Worm (Caenorhabditis elegans) whole organism, L2 larva: Measurements from ENCODE around the gene pxd-1.

Experiments
- R02D3.7 ChIP-seq: fragments of 150-350 bp; optimal IDR thresholded peaks from 2 replicates; lab custom pipeline; 2014; ENCODE audit warnings: missing biosample characterization, missing genetic modification characterization
- ama-1 ChIP-seq: fragments of 150-350 bp; optimal IDR thresholded peaks from 2 replicates; lab custom pipeline; 2018; ENCODE audit warnings: inconsistent platforms
- dmd-4 ChIP-seq: sonication (generic microtip); optimal IDR thresholded peaks from 2 replicates; lab custom pipeline; 2017; ENCODE audit warnings: missing biosample characterization, missing genetic modification characterization
- nhr-12 ChIP-seq: fragments of 150-350 bp; optimal IDR thresholded peaks from 2 replicates; lab custom pipeline; 2014; ENCODE audit warnings: missing biosample characterization, missing genetic modification characterization
- nhr-237 ChIP-seq: fragments of 150-350 bp; optimal IDR thresholded peaks from 2 replicates; lab custom pipeline; 2014; ENCODE audit warnings: missing biosample characterization, missing genetic modification characterization
- nhr-25 ChIP-seq: fragments of 150-350 bp; sonication (generic microtip); optimal IDR thresholded peaks from 3 replicates; lab custom pipeline; 2014; ENCODE audit warnings: missing biosample characterization, missing genetic modification characterization
- nhr-6 ChIP-seq: fragments of 150-350 bp; optimal IDR thresholded peaks from 2 replicates; lab custom pipeline; 2014; ENCODE audit warnings: missing biosample characterization, missing genetic modification characterization
- nhr-77 ChIP-seq: fragments of 150-350 bp; optimal IDR thresholded peaks from 2 replicates; lab custom pipeline; 2014; ENCODE audit warnings: missing biosample characterization, missing genetic modification characterization
- snpc-4 ChIP-seq: fragments of 150-350 bp; optimal IDR thresholded peaks from 2 replicates; lab custom pipeline; 2014; ENCODE audit warnings: missing biosample characterization, missing genetic modification characterization
- unc-39 ChIP-seq: fragments of 150-350 bp; optimal IDR thresholded peaks from 2 replicates; lab custom pipeline; 2014; ENCODE audit warnings: missing biosample characterization, missing genetic modification characterization
- unc-55 ChIP-seq: fragments of 150-350 bp; sonication (generic microtip); optimal IDR thresholded peaks from 3 replicates; lab custom pipeline; 2014; ENCODE audit warnings: missing biosample characterization, missing genetic modification reagents, missing genetic modification characterization
- unc-62 ChIP-seq: fragments of 150-350 bp; optimal IDR thresholded peaks from 2 replicates; lab custom pipeline; 2014; ENCODE audit warnings: missing biosample characterization, missing genetic modification reagents, missing genetic modification characterization
- ztf-11 ChIP-seq: sonication (generic microtip); optimal IDR thresholded peaks from 2 replicates; lab custom pipeline; 2017; ENCODE audit warnings: missing biosample characterization, missing genetic modification characterization
- ztf-4 ChIP-seq: fragments of 150-350 bp; optimal IDR thresholded peaks from 2 replicates; lab custom pipeline; 2014; ENCODE audit warnings: missing biosample characterization, missing genetic modification characterization

DNA sequence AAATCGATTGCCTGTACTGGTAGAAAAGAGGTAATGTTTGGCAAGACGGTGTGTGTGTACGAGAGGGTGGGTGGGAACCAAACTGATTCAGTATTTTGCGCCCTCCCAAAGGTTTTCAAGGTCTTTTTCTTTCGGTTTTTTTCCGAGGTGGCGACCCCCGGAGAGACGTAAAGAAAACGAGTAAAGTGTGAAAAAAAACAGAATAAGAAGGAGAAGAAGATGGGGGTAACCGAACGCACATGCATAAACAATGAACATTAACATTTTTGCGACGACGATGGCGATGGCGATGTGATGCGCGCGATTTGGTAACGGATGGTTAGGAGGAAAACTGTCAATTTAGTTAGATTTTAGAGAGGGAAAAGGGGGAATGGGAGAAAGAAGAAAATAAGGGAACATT lies 27.5 kb upstream of the pxd-1 start:
- TF ChIP-seq nhr-25 (tag; lab: Kevin White, UChicago): peak; percentile 38
- TF ChIP-seq ztf-11 (tag; lab: Kevin White, UChicago): no peak
- no peak for TF ChIP-seq ama-1 (lab: Kevin White, UChicago)
- no peak for TF ChIP-seq unc-39 (tag; lab: Kevin White, UChicago)
- no peak for TF ChIP-seq nhr-237 (tag; lab: Kevin White, UChicago)
- TF ChIP-seq dmd-4 (tag; lab: Kevin White, UChicago): no peak
- no peak for TF ChIP-seq ztf-4
- no peak for TF ChIP-seq unc-62
- peak; percentile 9 for TF ChIP-seq unc-55 (GFP tag; lab: Kevin White, UChicago)
- TF ChIP-seq nhr-77: no peak
- TF ChIP-seq snpc-4 (tag; lab: Kevin White, UChicago): no peak
- no peak for TF ChIP-seq R02D3.7 (tag; lab: Kevin White, UChicago)
- no peak for TF ChIP-seq nhr-12
- TF ChIP-seq nhr-6: no peak
